Worm (Caenorhabditis elegans) whole organism, L3 larva: ENCODE measurements around the gene C24A3.1.
A peak's percentile ranks its signal among the peaks of the same experiment; 100 is the strongest.

Experiments
- ceh-16 ChIP-seq: sonication (generic microtip); optimal IDR thresholded peaks from 2 replicates; lab custom pipeline; 2017; ENCODE audit warnings: missing biosample characterization, missing genetic modification characterization
- ceh-82 ChIP-seq: fragments of 150-350 bp; optimal IDR thresholded peaks from 2 replicates; lab custom pipeline; 2014; ENCODE audit warnings: missing biosample characterization, missing genetic modification characterization
- ceh-9 ChIP-seq: sonication (generic microtip); optimal IDR thresholded peaks from 2 replicates; lab custom pipeline; 2018; ENCODE audit warnings: missing biosample characterization, missing genetic modification characterization
- daf-12 ChIP-seq: fragments of 150-350 bp; optimal IDR thresholded peaks from 2 replicates; lab custom pipeline; 2014; ENCODE audit warnings: missing biosample characterization, missing genetic modification reagents, missing genetic modification characterization
- egl-27 ChIP-seq: sonication (generic microtip); optimal IDR thresholded peaks from 4 replicates; lab custom pipeline; 2017; ENCODE audit warnings: missing biosample characterization, missing genetic modification reagents, missing genetic modification characterization
- egl-5 ChIP-seq: fragments of 150-350 bp; optimal IDR thresholded peaks from 2 replicates; lab custom pipeline; 2017; ENCODE audit warnings: missing biosample characterization, missing genetic modification reagents, missing genetic modification characterization, inconsistent platforms
- elt-1 ChIP-seq: fragments of 150-350 bp; optimal IDR thresholded peaks from 2 replicates; lab custom pipeline; 2014; ENCODE audit warnings: missing biosample characterization, missing genetic modification characterization
- elt-2 ChIP-seq: sonication (generic microtip); optimal IDR thresholded peaks from 2 replicates; lab custom pipeline; 2016; ENCODE audit warnings: missing genetic modification reagents, mild to moderate bottlenecking, missing genetic modification characterization, missing compliant biosample characterization
- elt-3 ChIP-seq, 3 experiments: fragments of 150-350 bp in 1 of 3; sonication (generic microtip) in 2 of 3; optimal IDR thresholded peaks; 2 replicates in 2 of 3; 4 replicates in 1 of 3; lab custom pipeline; 2014 to 2017; ENCODE audit warnings: missing biosample characterization in 3 of 3, missing genetic modification characterization in 3 of 3
- fkh-10 ChIP-seq: sonication (generic microtip); optimal IDR thresholded peaks from 2 replicates; lab custom pipeline; 2017; ENCODE audit warnings: missing biosample characterization, missing genetic modification reagents, missing genetic modification characterization
- fos-1 ChIP-seq: fragments of 150-350 bp; optimal IDR thresholded peaks from 2 replicates; lab custom pipeline; 2014; ENCODE audit warnings: missing biosample characterization, missing genetic modification characterization
- hmg-11 ChIP-seq: sonication (generic microtip); optimal IDR thresholded peaks from 2 replicates; lab custom pipeline; 2016; ENCODE audit warnings: missing genetic modification characterization, missing compliant biosample characterization
- lin-15B ChIP-seq: fragments of 150-350 bp; optimal IDR thresholded peaks from 2 replicates; lab custom pipeline; 2014; ENCODE audit warnings: missing biosample characterization, missing genetic modification characterization
- lsy-12 ChIP-seq: sonication (generic microtip); optimal IDR thresholded peaks from 2 replicates; lab custom pipeline; 2016; ENCODE audit warnings: mild to moderate bottlenecking, missing genetic modification characterization, missing compliant biosample characterization
- mdl-1 ChIP-seq: fragments of 150-350 bp; optimal IDR thresholded peaks from 2 replicates; lab custom pipeline; 2014; ENCODE audit warnings: missing biosample characterization, missing genetic modification characterization
- mml-1 ChIP-seq: fragments of 150-350 bp; sonication (generic microtip); optimal IDR thresholded peaks from 3 replicates; lab custom pipeline; 2014; ENCODE audit warnings: missing biosample characterization, missing genetic modification characterization
- nhr-12 ChIP-seq: fragments of 150-350 bp; optimal IDR thresholded peaks from 2 replicates; lab custom pipeline; 2014; ENCODE audit warnings: missing biosample characterization, missing genetic modification characterization
- nhr-23 ChIP-seq: fragments of 150-350 bp; optimal IDR thresholded peaks from 2 replicates; lab custom pipeline; 2014; ENCODE audit warnings: missing biosample characterization, missing genetic modification reagents, missing genetic modification characterization
- nhr-43 ChIP-seq: sonication (generic microtip); optimal IDR thresholded peaks from 2 replicates; lab custom pipeline; 2016; ENCODE audit warnings: mild to moderate bottlenecking, missing genetic modification characterization, missing compliant biosample characterization; ENCODE audit not compliant: poor library complexity, severe bottlenecking
- nhr-67 ChIP-seq: fragments of 150-350 bp; optimal IDR thresholded peaks from 2 replicates; lab custom pipeline; 2014; ENCODE audit warnings: missing biosample characterization, missing genetic modification characterization
- nhr-76 ChIP-seq: fragments of 150-350 bp; sonication (generic microtip); optimal IDR thresholded peaks from 5 replicates; lab custom pipeline; 2014; ENCODE audit warnings: missing biosample characterization, missing genetic modification characterization
- nhr-77 ChIP-seq: fragments of 150-350 bp; optimal IDR thresholded peaks from 2 replicates; lab custom pipeline; 2014; ENCODE audit warnings: missing biosample characterization, missing genetic modification characterization
- pha-4 ChIP-seq: fragments of 150-350 bp; optimal IDR thresholded peaks from 2 replicates; lab custom pipeline; 2014; ENCODE audit warnings: missing biosample characterization, missing genetic modification reagents, missing genetic modification characterization
- pqm-1 ChIP-seq: fragments of 150-350 bp; optimal IDR thresholded peaks from 2 replicates; lab custom pipeline; 2017; ENCODE audit warnings: missing biosample characterization, missing genetic modification characterization, inconsistent platforms
- skn-1 ChIP-seq: fragments of 150-350 bp; optimal IDR thresholded peaks from 2 replicates; lab custom pipeline; 2014; ENCODE audit warnings: missing biosample characterization, missing genetic modification characterization
- snpc-4 ChIP-seq: fragments of 150-350 bp; optimal IDR thresholded peaks from 2 replicates; lab custom pipeline; 2014; ENCODE audit warnings: missing biosample characterization, missing genetic modification characterization
- tbx-2 ChIP-seq: sonication (generic microtip); optimal IDR thresholded peaks from 2 replicates; lab custom pipeline; 2016; ENCODE audit warnings: mild to moderate bottlenecking, missing genetic modification characterization, missing compliant biosample characterization
- unc-39 ChIP-seq: sonication (generic microtip); optimal IDR thresholded peaks from 4 replicates; lab custom pipeline; 2017; ENCODE audit warnings: missing biosample characterization, missing genetic modification characterization
- unc-62 ChIP-seq: fragments of 150-350 bp; sonication (generic microtip); optimal IDR thresholded peaks from 4 replicates; lab custom pipeline; 2014; ENCODE audit warnings: missing biosample characterization, missing genetic modification reagents, missing genetic modification characterization
- zag-1 ChIP-seq: fragments of 150-350 bp; optimal IDR thresholded peaks from 2 replicates; lab custom pipeline; 2014; ENCODE audit warnings: missing biosample characterization, missing genetic modification characterization
- ztf-11 ChIP-seq: fragments of 150-350 bp; optimal IDR thresholded peaks from 2 replicates; lab custom pipeline; 2014; ENCODE audit warnings: missing biosample characterization, missing genetic modification characterization
- ztf-4 ChIP-seq: fragments of 150-350 bp; optimal IDR thresholded peaks from 2 replicates; lab custom pipeline; 2014; ENCODE audit warnings: missing biosample characterization, missing genetic modification characterization

Gene C24A3.1

DNA sequence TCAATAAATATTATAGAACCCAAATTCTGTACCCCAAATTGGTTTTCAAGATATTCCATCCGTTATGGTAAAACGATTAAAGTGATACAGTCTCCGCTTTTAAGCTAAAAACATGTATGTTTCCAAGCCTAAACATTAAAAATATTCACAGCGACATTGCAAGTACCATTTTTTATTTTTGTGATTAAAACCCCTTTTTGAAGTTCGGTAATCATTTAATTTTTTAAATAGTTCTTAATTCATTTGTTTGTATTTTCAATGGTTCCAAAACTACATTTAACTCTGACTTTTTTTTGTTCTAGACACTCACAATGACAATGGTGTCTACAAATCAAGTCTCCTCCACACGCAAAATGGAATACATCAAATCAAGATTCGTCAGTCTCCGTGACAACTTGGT is 16.5 kb downstream of the C24A3.1 start, which contains the start of gene T25B6.4:
Gene T25B6.4, plus strand, starts transcription at position 301 of the 400 bp plus-strand sequence.
- TF ChIP-seq unc-39 (tag; lab: Kevin White, UChicago) (no peak), nhr-67 (no peak), fkh-10 (GFP tag; lab: Kevin White, UChicago) (no peak), skn-1 (tag; lab: Kevin White, UChicago) (no peak), daf-12 (no peak), fos-1 (tag; lab: Kevin White, UChicago) (no peak), elt-3 (tag; optimal IDR thresholded peaks at IDR 0.05; lab: Kevin White, UChicago) (no peak), lin-15B (tag; lab: Kevin White, UChicago) (no peak), hmg-11 (tag; lab: Kevin White, UChicago) (no peak), ceh-82 (tag; lab: Kevin White, UChicago) (no peak), elt-2 (tag; lab: Kevin White, UChicago) (no peak)

DNA sequence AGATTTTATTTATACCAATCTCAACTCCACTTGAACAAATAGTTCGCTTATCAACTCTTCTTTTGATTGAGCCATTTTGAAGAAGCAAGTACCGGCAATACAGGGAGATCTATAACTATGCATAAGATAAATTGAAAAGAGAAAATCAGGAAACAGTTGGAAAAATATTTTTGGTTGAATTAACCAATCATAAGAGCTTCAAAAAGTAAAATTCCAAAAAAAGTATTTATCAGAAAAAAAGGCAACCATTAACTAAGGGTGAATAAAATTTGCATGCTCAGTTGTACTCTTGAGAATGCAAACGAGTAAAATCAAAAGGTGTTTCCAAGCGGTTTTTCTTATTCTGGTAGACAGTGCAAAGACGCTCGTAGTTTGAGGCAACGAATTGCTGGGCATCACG is 22.8 kb downstream of the C24A3.1 start, which contains the start of gene T25B6.5:
Gene T25B6.5, minus strand, starts transcription at position 101 of the 400 bp plus-strand sequence.
- TF ChIP-seq skn-1 (tag; lab: Kevin White, UChicago) (no peak), ceh-16 (tag; lab: Kevin White, UChicago) (no peak), nhr-76 (tag; lab: Kevin White, UChicago) (no peak), zag-1 (tag; lab: Kevin White, UChicago) (no peak), ztf-11 (no peak), pha-4 (tag; lab: Kevin White, UChicago) (no peak), lsy-12 (no peak), snpc-4 (tag; lab: Kevin White, UChicago) (no peak), mdl-1 (no peak), elt-3 (tag; optimal IDR thresholded peaks at IDR 0.05; lab: Kevin White, UChicago) (no peak)

DNA sequence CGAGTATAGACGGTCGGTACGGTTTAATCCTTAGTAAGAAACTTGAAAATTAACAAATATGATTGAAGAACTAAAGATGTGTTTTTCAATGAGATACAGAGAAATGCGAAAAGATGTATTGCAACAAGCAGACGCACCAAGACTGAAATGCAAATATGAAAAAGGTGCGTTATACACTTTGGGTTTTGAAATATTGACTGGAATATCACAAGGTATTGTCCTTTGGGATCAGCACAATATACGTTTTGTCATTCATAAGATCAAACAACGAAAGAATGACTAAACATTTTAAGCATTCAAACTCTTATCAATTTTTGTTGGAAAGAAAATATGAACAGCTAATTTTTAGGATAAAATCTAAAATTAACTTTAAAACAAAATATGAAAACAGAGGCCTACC is 23.9 kb downstream of the C24A3.1 start, which contains the start of gene T25B6.6:
Gene T25B6.6, minus strand, starts transcription at position 101 of the 400 bp plus-strand sequence.
- TF ChIP-seq skn-1 (tag; lab: Kevin White, UChicago): peak; percentile 43
- TF ChIP-seq daf-12: no peak

DNA sequence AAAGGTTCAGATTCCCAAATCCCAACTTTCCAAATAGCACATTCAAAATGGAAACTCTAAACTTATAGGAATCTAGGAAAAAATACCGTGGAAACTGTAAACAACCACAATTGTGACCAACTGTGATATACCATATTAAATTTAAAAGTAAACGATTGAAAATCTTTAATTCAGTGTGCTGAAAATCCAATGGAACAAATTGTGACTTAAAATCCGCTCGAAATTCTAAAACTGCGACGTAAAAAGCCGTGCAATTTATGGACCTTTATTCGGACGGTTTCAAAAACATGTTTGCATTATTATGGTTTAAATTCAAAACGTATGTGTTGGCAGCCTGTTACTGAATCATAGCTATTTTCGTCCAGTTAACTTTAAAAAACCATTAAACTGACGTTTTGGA is 24.9 kb downstream of the C24A3.1 start:
- no peak for TF ChIP-seq elt-1 (tag; lab: Kevin White, UChicago)
- TF ChIP-seq mml-1: no peak
- TF ChIP-seq, all 47 proteins: peak for 0

DNA sequence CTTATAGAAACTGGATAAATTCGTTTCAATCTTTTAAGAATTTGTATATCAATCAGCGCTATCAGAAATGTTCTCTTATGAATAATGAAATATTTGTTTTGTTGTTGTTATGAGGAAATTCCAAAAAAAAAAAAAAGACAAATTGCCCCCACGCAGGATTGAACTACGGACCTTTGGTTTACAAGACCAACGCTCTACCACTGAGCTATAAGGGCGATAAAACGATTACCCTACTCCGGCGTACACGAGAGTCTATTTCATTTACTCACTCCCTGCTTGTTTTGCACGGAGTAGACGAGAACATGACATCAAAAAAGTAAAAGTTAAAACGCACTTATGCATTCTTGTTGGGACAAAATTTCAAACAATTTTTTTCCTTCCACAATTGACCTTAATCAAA is 25.4 kb downstream of the C24A3.1 start:
- TF ChIP-seq nhr-77: no peak
- TF ChIP-seq nhr-43 (tag; lab: Kevin White, UChicago): peak; percentile 72
- no peak for TF ChIP-seq snpc-4 (tag; lab: Kevin White, UChicago)
- TF ChIP-seq fkh-10 (GFP tag; lab: Kevin White, UChicago): no peak
- TF ChIP-seq pqm-1 (tag; lab: Kevin White, UChicago): peak; percentile 1
- TF ChIP-seq elt-2 (tag; lab: Kevin White, UChicago): peak; percentile 15
- TF ChIP-seq nhr-67: no peak
- TF ChIP-seq tbx-2 (tag; lab: Kevin White, UChicago): no peak
- no peak for TF ChIP-seq daf-12

DNA sequence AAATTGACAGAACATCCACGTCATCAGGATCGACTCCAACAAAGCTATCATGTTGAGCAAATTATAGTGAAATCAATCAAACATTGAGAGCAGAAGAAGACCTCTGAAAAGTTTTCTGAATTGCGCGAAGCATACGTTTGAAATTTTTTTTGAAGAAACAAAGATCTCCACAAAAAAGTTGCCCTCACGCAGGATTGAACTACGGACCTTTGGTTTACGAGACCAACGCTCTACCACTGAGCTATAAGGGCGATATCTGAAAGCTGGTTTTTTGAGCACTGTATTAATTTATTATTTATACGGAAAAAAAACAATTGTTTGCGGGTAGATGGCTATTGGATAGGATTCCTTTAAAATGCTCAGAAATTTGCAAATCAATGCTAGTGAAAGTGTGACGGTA is 26.6 kb downstream of the C24A3.1 start:
- no peak for TF ChIP-seq fos-1 (tag; lab: Kevin White, UChicago)
- TF ChIP-seq nhr-23 (tag; lab: Kevin White, UChicago): no peak
- no peak for TF ChIP-seq unc-39 (tag; lab: Kevin White, UChicago)
- no peak for TF ChIP-seq ceh-82 (tag; lab: Kevin White, UChicago)

DNA sequence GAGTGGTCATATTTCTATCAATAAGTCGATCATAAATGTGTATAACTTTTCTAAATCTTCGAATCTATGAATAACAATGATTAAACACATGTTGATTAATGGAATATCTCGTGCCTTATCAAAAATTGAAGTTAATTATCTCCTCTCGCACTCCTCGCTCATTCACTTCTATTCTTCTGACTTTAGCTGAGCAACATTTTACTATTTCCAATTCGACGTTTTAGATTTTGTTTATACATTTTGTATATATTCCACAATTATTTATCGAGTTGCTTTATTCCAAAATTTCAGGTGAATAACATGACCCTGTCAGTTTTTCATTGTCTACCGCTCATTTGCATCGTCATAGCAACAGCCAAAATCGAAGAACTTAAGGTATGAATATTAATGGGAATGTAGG is 28.4 kb downstream of the C24A3.1 start, which contains the start of gene T25B6.3:
Gene T25B6.3, plus strand, starts transcription at position 301 of the 400 bp plus-strand sequence.
- no peak for TF ChIP-seq pqm-1 (tag; lab: Kevin White, UChicago)
- TF ChIP-seq mdl-1: no peak
- TF ChIP-seq elt-3 (tag; optimal IDR thresholded peaks at IDR 0.05; lab: Kevin White, UChicago): no peak
- no peak for TF ChIP-seq egl-5 (tag; lab: Kevin White, UChicago)
- no peak for TF ChIP-seq fkh-10 (GFP tag; lab: Kevin White, UChicago)
- no peak for TF ChIP-seq hmg-11 (tag; lab: Kevin White, UChicago)
- no peak for TF ChIP-seq fos-1 (tag; lab: Kevin White, UChicago)
- TF ChIP-seq lsy-12: no peak
- TF ChIP-seq nhr-43 (tag; lab: Kevin White, UChicago): no peak
- no peak for TF ChIP-seq egl-27 (tag; lab: Kevin White, UChicago)
- TF ChIP-seq ceh-9: no peak
- no peak for TF ChIP-seq ztf-11
- TF ChIP-seq nhr-12 (tag; lab: Kevin White, UChicago): no peak
- TF ChIP-seq unc-62: no peak
- TF ChIP-seq nhr-67: no peak
- TF ChIP-seq zag-1 (tag; lab: Kevin White, UChicago): no peak
- TF ChIP-seq elt-2 (tag; lab: Kevin White, UChicago): no peak
- TF ChIP-seq ztf-4 (tag; lab: Kevin White, UChicago): no peak
- TF ChIP-seq unc-39 (tag; lab: Kevin White, UChicago): no peak
